Worm (Caenorhabditis elegans) whole organism, early embryonic: Measurements from ENCODE around the gene R02E12.12.

Experiments used
- F13C5.2 ChIP-seq: sonication (generic microtip); optimal IDR thresholded peaks from 2 replicates; lab custom pipeline; 2017; ENCODE audit warnings: mild to moderate bottlenecking, missing genetic modification characterization, inconsistent platforms, missing compliant biosample characterization
- ama-1 ChIP-seq: fragments of 150-350 bp; optimal IDR thresholded peaks from 2 replicates; lab custom pipeline; 2014
- ceh-36 ChIP-seq: sonication (generic microtip); optimal IDR thresholded peaks from 2 replicates; lab custom pipeline; 2016; ENCODE audit warnings: missing genetic modification characterization, inconsistent platforms, missing compliant biosample characterization
- hmbx-1 ChIP-seq: sonication (generic microtip); optimal IDR thresholded peaks from 2 replicates; lab custom pipeline; 2016; ENCODE audit warnings: mild to moderate bottlenecking, missing genetic modification characterization, missing compliant biosample characterization
- tbx-37 ChIP-seq: fragments of 200-800 bp; sonication (Bioruptor generic); conservative IDR thresholded peaks from 2 replicates; pipeline ENCODE4 v1.3.6; 2022; ENCODE audit warnings: missing genetic modification reagents, missing genetic modification characterization, missing compliant biosample characterization

DNA sequence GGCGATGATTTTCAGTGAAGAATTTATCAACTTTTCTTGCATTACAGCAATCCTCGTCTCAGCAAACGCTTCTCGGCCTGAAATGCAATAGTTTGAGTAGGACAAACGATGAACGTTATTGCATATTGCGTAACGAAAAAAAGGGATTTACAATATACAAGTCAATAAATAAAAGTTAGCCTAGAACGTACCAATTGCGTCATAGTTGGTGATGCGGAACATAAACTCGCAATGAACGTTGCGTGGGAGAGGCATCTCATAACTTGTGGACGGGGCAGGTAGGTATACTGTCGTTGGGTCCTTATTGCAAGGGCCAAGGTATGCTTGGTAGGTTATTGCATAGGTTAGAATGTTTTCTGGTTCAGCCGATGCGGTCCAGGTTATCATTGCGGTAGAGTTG is 32.5 kb upstream of the R02E12.12 start:
- TF ChIP-seq ceh-36: no peak
- no peak for TF ChIP-seq tbx-37 (GFP tag; lab: Robert Waterston, UW)
- no peak for TF ChIP-seq F13C5.2 (tag; lab: Kevin White, UChicago)
- no peak for TF ChIP-seq hmbx-1
- no peak for TF ChIP-seq ama-1 (lab: Kevin White, UChicago)
